Worm (Caenorhabditis elegans): ENCODE results near the gene W05H7.1.
"Not testable (repeated sequence)": the region's sequence is repeated elsewhere in the genome, so short reads cannot be mapped to it uniquely, and the experiment has no call there.

W05H7.1 gene

ce11 chrX:1450352-1450818, at the start of gene W05H7.1 (continued):
- peak in 1 of 2 experiments; percentile 43 for TF ChIP-seq efl-1 (optimal IDR thresholded peaks at IDR 0.05)
- TF ChIP-seq efl-1 (GFP tag; optimal IDR thresholded peaks at IDR 0.05 in 1 of 2) = no peak
- TF ChIP-seq unc-98 (GFP tag; IDR thresholded peaks at IDR 0.05) = no peak
- no peak for TF ChIP-seq aly-2 (tag; optimal IDR thresholded peaks at IDR 0.05)
- no peak for TF ChIP-seq sox-4 (tag; optimal IDR thresholded peaks at IDR 0.05)
- TF ChIP-seq sup-37 (GFP tag; optimal IDR thresholded peaks at IDR 0.05) = no peak
- no peak for TF ChIP-seq ces-1 (GFP tag; optimal IDR thresholded peaks at IDR 0.05)
- no peak for TF ChIP-seq C34B4.2 (tag; optimal IDR thresholded peaks at IDR 0.05)
- TF ChIP-seq snu-23 (GFP tag; optimal IDR thresholded peaks at IDR 0.05) = peak; percentile 67
- no peak for TF ChIP-seq ceh-90 (tag; optimal IDR thresholded peaks at IDR 0.05)
- no peak for TF ChIP-seq nhr-28 (tag; optimal IDR thresholded peaks at IDR 0.05)
- no peak for TF ChIP-seq ztf-11 (tag; optimal IDR thresholded peaks at IDR 0.05)
- peak in 2 of 3 experiments; percentile 12 to 13 for TF ChIP-seq dpl-1 (GFP tag; optimal IDR thresholded peaks at IDR 0.05)
- TF ChIP-seq elt-2 (tag; optimal IDR thresholded peaks at IDR 0.05) = no peak
- no peak for TF ChIP-seq egl-27 (tag; optimal IDR thresholded peaks at IDR 0.05)
- no peak for TF ChIP-seq nhr-77 (tag; optimal IDR thresholded peaks at IDR 0.05)
- no peak for TF ChIP-seq tlp-1 (tag; optimal IDR thresholded peaks at IDR 0.05)
- TF ChIP-seq ztf-4 (tag; optimal IDR thresholded peaks at IDR 0.05) = no peak
- peak; percentile 62 for TF ChIP-seq skn-1 (tag; optimal IDR thresholded peaks at IDR 0.05)
- no peak for TF ChIP-seq zip-4 (GFP tag; optimal IDR thresholded peaks at IDR 0.05)
- no peak for TF ChIP-seq nhr-90 (tag; optimal IDR thresholded peaks at IDR 0.05; ENCODE audit: poor library complexity)
- TF ChIP-seq dsc-1 (tag; optimal IDR thresholded peaks at IDR 0.05) = no peak
- TF ChIP-seq unc-86 (tag; optimal IDR thresholded peaks at IDR 0.05) = peak; percentile 51
- TF ChIP-seq hpl-2 (GFP tag; optimal IDR thresholded peaks at IDR 0.05) = no peak
- TF ChIP-seq snpc-4 (tag; optimal IDR thresholded peaks at IDR 0.05) = no peak
- TF ChIP-seq F16B12.6 (tag; optimal IDR thresholded peaks at IDR 0.05) = no peak
- no peak for TF ChIP-seq nhr-76 (tag; optimal IDR thresholded peaks at IDR 0.05)
- no peak for TF ChIP-seq ama-1 (optimal IDR thresholded peaks at IDR 0.05)
- TF ChIP-seq nhr-20 (tag; optimal IDR thresholded peaks at IDR 0.05) = peak; percentile 48
- TF ChIP-seq alr-1 (tag; optimal IDR thresholded peaks at IDR 0.05; ENCODE audit: borderline replicate concordance) = no peak
- peak; percentile 53 for TF ChIP-seq mep-1 (tag; optimal IDR thresholded peaks at IDR 0.05)
- TF ChIP-seq efl-3 (GFP tag; optimal IDR thresholded peaks at IDR 0.05) = no peak

ce11 chrX:1401259-1401658, 49.3 kb upstream of the W05H7.1 start, which contains the start of gene ZK402.5:
Gene ZK402.5, minus strand, starts transcription at chrX:1401359.
- no peak for TF ChIP-seq hlh-17 (GFP tag; optimal IDR thresholded peaks at IDR 0.05; ENCODE audit: borderline replicate concordance)
- no peak for TF ChIP-seq ceh-8 (GFP tag; optimal IDR thresholded peaks at IDR 0.05)

- TF ChIP-seq nhr-20 (tag; optimal IDR thresholded peaks at IDR 0.05); unc-130 (tag; optimal IDR thresholded peaks at IDR 0.05); isw-1 (GFP tag; IDR thresholded peaks at IDR 0.05): not testable (repeated sequence)
Observed at ce11 chrX:1403444-1403843, 47.1 kb upstream of the W05H7.1 start, which contains the start of gene ZK402.2. Gene ZK402.2, plus strand, starts transcription at chrX:1403744.

ce11 chrX:1403971-1404370, 46.6 kb upstream of the W05H7.1 start, which contains the start of gene ZK402.1:
Gene ZK402.1, plus strand, starts transcription at chrX:1404271.
- not testable (repeated sequence) for TF ChIP-seq C16A3.4 (tag; optimal IDR thresholded peaks at IDR 0.05); hpl-2 (GFP tag; optimal IDR thresholded peaks at IDR 0.05); elt-2 (tag; optimal IDR thresholded peaks at IDR 0.05)

Data from whole organism, L1 larva.